Fruit fly (Drosophila melanogaster): ENCODE data around the gene CG33342.

- no peak for TF ChIP-seq CG1620 (GFP tag; optimal IDR thresholded peaks at IDR 0.05)
- TF ChIP-seq tj (GFP tag; optimal IDR thresholded peaks at IDR 0.05) = no peak
- no peak for TF ChIP-seq Clk (GFP tag; optimal IDR thresholded peaks at IDR 0.05)
These were observed 4.0 kb upstream of the CG33342 start, which contains the start of gene CG17782 for dm6 chr3R:24372662-24373061.
